Worm (Caenorhabditis elegans) whole organism, young adult: ENCODE measurements around the gene C25D7.9.

Source experiments
- B0336.3 ChIP-seq: fragments of 200-800 bp; sonication (Bioruptor generic); IDR thresholded peaks from 2 replicates; pipeline ENCODE4 v1.3.6; 2022; ENCODE audit warnings: missing genetic modification characterization, missing compliant biosample characterization
- D2030.7 ChIP-seq: fragments of 200-800 bp; sonication (Bioruptor generic); IDR thresholded peaks from 2 replicates; pipeline ENCODE4 v1.3.6; 2022; ENCODE audit warnings: missing genetic modification reagents, missing genetic modification characterization, missing compliant biosample characterization
- F10E7.11 ChIP-seq: sonication (generic microtip); optimal IDR thresholded peaks from 2 replicates; lab custom pipeline; 2017; ENCODE audit warnings: mild to moderate bottlenecking, missing genetic modification characterization, moderate library complexity, missing compliant biosample characterization
- F57C9.4 ChIP-seq: sonication (generic microtip); optimal IDR thresholded peaks from 2 replicates; lab custom pipeline; 2017; ENCODE audit warnings: mild to moderate bottlenecking, missing genetic modification characterization, missing compliant biosample characterization
- T07F8.4 ChIP-seq: sonication (generic microtip); optimal IDR thresholded peaks from 2 replicates; lab custom pipeline; 2016; ENCODE audit warnings: mild to moderate bottlenecking, missing genetic modification characterization, moderate library complexity, missing compliant biosample characterization
- Y53G8AR.9 ChIP-seq: fragments of 200-800 bp; sonication (Bioruptor generic); conservative IDR thresholded peaks from 2 replicates; pipeline ENCODE4 v1.3.6; 2022; ENCODE audit warnings: missing genetic modification reagents, missing genetic modification characterization, missing compliant biosample characterization
- Y95B8A.8 ChIP-seq: fragments of 200-800 bp; sonication (Bioruptor generic); IDR thresholded peaks from 2 replicates; pipeline ENCODE4 v1.3.6; 2022; ENCODE audit warnings: missing genetic modification reagents, missing genetic modification characterization, missing compliant biosample characterization
- ZK185.1 ChIP-seq: sonication (generic microtip); optimal IDR thresholded peaks from 2 replicates; lab custom pipeline; 2016; ENCODE audit warnings: mild to moderate bottlenecking, missing genetic modification characterization, missing compliant biosample characterization; ENCODE audit not compliant: poor library complexity, severe bottlenecking
- ama-1 ChIP-seq, 3 experiments: fragments of 150-350 bp in 1 of 3; sonication (generic microtip) in 2 of 3; optimal IDR thresholded peaks; 2 replicates each; lab custom pipeline; 2014 to 2018; ENCODE audit warnings: missing biosample characterization in 2 of 3, missing genetic modification characterization in 2 of 3, missing genetic modification reagents in 2 of 3
- atf-7 ChIP-seq: sonication (generic microtip); optimal IDR thresholded peaks from 2 replicates; lab custom pipeline; 2017; ENCODE audit warnings: mild to moderate bottlenecking, missing genetic modification characterization, missing compliant biosample characterization
- athp-1 ChIP-seq: sonication (generic microtip); optimal IDR thresholded peaks from 2 replicates; lab custom pipeline; 2017; ENCODE audit warnings: mild to moderate bottlenecking, missing genetic modification characterization, missing compliant biosample characterization
- attf-5 ChIP-seq: fragments of 200-800 bp; sonication (Bioruptor generic); optimal IDR thresholded peaks from 2 replicates; lab custom pipeline; 2018; ENCODE audit warnings: mild to moderate bottlenecking, missing genetic modification characterization, missing compliant biosample characterization
- attf-6 ChIP-seq: fragments of 200-800 bp; sonication (Bioruptor generic); IDR thresholded peaks from 2 replicates; pipeline ENCODE4 v1.3.6; 2022; ENCODE audit warnings: missing genetic modification reagents, missing genetic modification characterization, missing compliant biosample characterization
- cebp-1 ChIP-seq, 2 experiments: fragments of 200-800 bp in 1 of 2; sonication (Bioruptor generic) in 1 of 2; sonication (generic microtip) in 1 of 2; IDR thresholded peaks in 1 of 2; optimal IDR thresholded peaks in 1 of 2; 2 replicates each; pipeline versions ENCODE4 v1.3.6 to Lab custom; 2017 to 2022; ENCODE audit warnings: missing compliant biosample characterization in 2 of 2, missing genetic modification characterization in 2 of 2, mild to moderate bottlenecking in 1 of 2, missing genetic modification reagents in 1 of 2, moderate library complexity in 1 of 2
- ceh-58 ChIP-seq: fragments of 200-800 bp; sonication (Bioruptor generic); IDR thresholded peaks from 2 replicates; pipeline ENCODE4 v1.3.6; 2022; ENCODE audit warnings: missing genetic modification characterization, missing compliant biosample characterization
- chd-7 ChIP-seq: sonication (generic microtip); optimal IDR thresholded peaks from 2 replicates; lab custom pipeline; 2016; ENCODE audit warnings: mild to moderate bottlenecking, missing genetic modification characterization, moderate library complexity, missing compliant biosample characterization
- die-1 ChIP-seq: sonication (generic microtip); optimal IDR thresholded peaks from 2 replicates; lab custom pipeline; 2016; ENCODE audit warnings: missing genotype, mild to moderate bottlenecking, missing genetic modification characterization, missing compliant biosample characterization
- egl-18 ChIP-seq: fragments of 200-800 bp; sonication (Bioruptor generic); IDR thresholded peaks from 2 replicates; pipeline ENCODE4 v1.3.6; 2022; ENCODE audit warnings: missing genetic modification reagents, missing genetic modification characterization, missing compliant biosample characterization
- ekl-4 ChIP-seq: fragments of 200-800 bp; sonication (Bioruptor generic); IDR thresholded peaks from 2 replicates; pipeline ENCODE4 v1.3.6; 2022; ENCODE audit warnings: missing genetic modification reagents, missing genetic modification characterization, missing compliant biosample characterization
- hmg-1.2 ChIP-seq: fragments of 200-800 bp; sonication (Bioruptor generic); IDR thresholded peaks from 2 replicates; pipeline ENCODE4 v1.3.6; 2022; ENCODE audit warnings: missing genetic modification reagents, missing genetic modification characterization, missing compliant biosample characterization
- hsf-1 ChIP-seq: fragments of 200-800 bp; sonication (Bioruptor generic); IDR thresholded peaks from 2 replicates; pipeline ENCODE4 v1.3.6; 2022; ENCODE audit warnings: missing genetic modification reagents, missing genetic modification characterization, missing compliant biosample characterization
- lin-54 ChIP-seq: fragments of 200-800 bp; sonication (Bioruptor generic); optimal IDR thresholded peaks from 2 replicates; lab custom pipeline; 2018; ENCODE audit warnings: mild to moderate bottlenecking, missing genetic modification characterization, missing compliant biosample characterization
- lsl-1 ChIP-seq: fragments of 200-800 bp; sonication (Bioruptor generic); optimal IDR thresholded peaks from 2 replicates; lab custom pipeline; 2018; ENCODE audit warnings: mild to moderate bottlenecking, missing genetic modification characterization, moderate library complexity, missing compliant biosample characterization
- madf-3 ChIP-seq: fragments of 200-800 bp; sonication (Bioruptor generic); IDR thresholded peaks from 2 replicates; pipeline ENCODE4 v1.3.6; 2022; ENCODE audit warnings: missing genetic modification reagents, missing genetic modification characterization, missing compliant biosample characterization
- madf-6 ChIP-seq: fragments of 200-800 bp; sonication (Bioruptor generic); IDR thresholded peaks from 2 replicates; pipeline ENCODE4 v1.3.6; 2022; ENCODE audit warnings: missing genetic modification reagents, missing genetic modification characterization, missing compliant biosample characterization
- mcd-1 ChIP-seq: fragments of 200-800 bp; sonication (Bioruptor generic); IDR thresholded peaks from 2 replicates; pipeline ENCODE4 v1.3.6; 2022; ENCODE audit warnings: missing genetic modification reagents, missing genetic modification characterization, missing compliant biosample characterization
- nfyb-1 ChIP-seq: fragments of 200-800 bp; sonication (Bioruptor generic); IDR thresholded peaks from 2 replicates; pipeline ENCODE4 v1.3.6; 2022; ENCODE audit warnings: missing genetic modification reagents, missing genetic modification characterization, missing compliant biosample characterization
- nhr-80 ChIP-seq: sonication (generic microtip); optimal IDR thresholded peaks from 2 replicates; lab custom pipeline; 2016; ENCODE audit warnings: missing genetic modification characterization, missing compliant biosample characterization
- nhr-90 ChIP-seq: sonication (generic microtip); optimal IDR thresholded peaks from 2 replicates; lab custom pipeline; 2016; ENCODE audit warnings: missing genotype, mild to moderate bottlenecking, missing genetic modification characterization, missing compliant biosample characterization
- pha-4 ChIP-seq: fragments of 150-350 bp; sonication (generic microtip); optimal IDR thresholded peaks from 2 replicates; lab custom pipeline; 2014; ENCODE audit warnings: missing biosample characterization, missing genetic modification reagents, missing genetic modification characterization
- rcor-1 ChIP-seq: fragments of 200-800 bp; sonication (Bioruptor generic); IDR thresholded peaks from 2 replicates; pipeline ENCODE4 v1.3.6; 2022; ENCODE audit warnings: missing genetic modification reagents, missing genetic modification characterization, missing compliant biosample characterization
- rec-8 ChIP-seq, 2 experiments: sonication (generic microtip); optimal IDR thresholded peaks; 2 replicates each; lab custom pipeline; 2016; ENCODE audit warnings: mild to moderate bottlenecking in 2 of 2, missing genetic modification characterization in 2 of 2, missing genetic modification reagents in 2 of 2, missing genotype in 2 of 2, missing biosample characterization in 1 of 2, missing compliant biosample characterization in 1 of 2, moderate library complexity in 1 of 2
- repo-1 ChIP-seq: sonication (generic microtip); optimal IDR thresholded peaks from 2 replicates; lab custom pipeline; 2017; ENCODE audit warnings: mild to moderate bottlenecking, missing genetic modification characterization, missing compliant biosample characterization
- snpc-1.1 ChIP-seq: sonication (generic microtip); optimal IDR thresholded peaks from 2 replicates; lab custom pipeline; 2017; ENCODE audit warnings: missing genetic modification characterization, mild to moderate bottlenecking, missing compliant biosample characterization, antibody characterized with exemption, moderate library complexity, missing genotype, missing genetic modification reagents; ENCODE audit not compliant: insufficient read depth
- snpc-1.3 ChIP-seq: sonication (generic microtip); optimal IDR thresholded peaks from 2 replicates; lab custom pipeline; 2017; ENCODE audit warnings: missing genetic modification characterization, mild to moderate bottlenecking, missing compliant biosample characterization, antibody characterized with exemption, moderate library complexity, missing genotype, missing genetic modification reagents; ENCODE audit not compliant: insufficient read depth
- snpc-3.4 ChIP-seq: sonication (generic microtip); optimal IDR thresholded peaks from 2 replicates; lab custom pipeline; 2017; ENCODE audit warnings: missing genetic modification characterization, mild to moderate bottlenecking, missing compliant biosample characterization, antibody characterized with exemption, moderate library complexity, missing genotype, missing genetic modification reagents
- snpc-4 ChIP-seq, 5 experiments: fragments of 150-350 bp in 1 of 5; sonication (generic microtip) in 4 of 5; optimal IDR thresholded peaks; 2 replicates each; lab custom pipeline; 2014 to 2018; ENCODE audit warnings: missing genetic modification characterization in 5 of 5, missing biosample characterization in 3 of 5, antibody characterized with exemption in 2 of 5, mild to moderate bottlenecking in 2 of 5, missing compliant biosample characterization in 2 of 5, missing genotype in 2 of 5, moderate library complexity in 2 of 5, missing genetic modification reagents in 1 of 5
- sptf-2 ChIP-seq: fragments of 200-800 bp; sonication (Bioruptor generic); optimal IDR thresholded peaks from 2 replicates; lab custom pipeline; 2018; ENCODE audit warnings: mild to moderate bottlenecking, missing genetic modification characterization, missing compliant biosample characterization
- tbp1 ChIP-seq: fragments of 200-800 bp; sonication (Bioruptor generic); optimal IDR thresholded peaks from 2 replicates; lab custom pipeline; 2018; ENCODE audit warnings: mild to moderate bottlenecking, missing genetic modification characterization, missing compliant biosample characterization
- tlf-1 ChIP-seq: fragments of 200-800 bp; sonication (Bioruptor generic); optimal IDR thresholded peaks from 2 replicates; lab custom pipeline; 2018; ENCODE audit warnings: mild to moderate bottlenecking, missing genetic modification characterization, missing compliant biosample characterization
- unc-130 ChIP-seq: sonication (generic microtip); optimal IDR thresholded peaks from 2 replicates; lab custom pipeline; 2016; ENCODE audit warnings: missing genetic modification reagents, missing genetic modification characterization, missing compliant biosample characterization
- zim-3 ChIP-seq: sonication (generic microtip); optimal IDR thresholded peaks from 2 replicates; lab custom pipeline; 2017; ENCODE audit warnings: mild to moderate bottlenecking, missing genetic modification characterization, moderate library complexity, missing compliant biosample characterization
- ztf-18 ChIP-seq: sonication (generic microtip); optimal IDR thresholded peaks from 2 replicates; lab custom pipeline; 2016; ENCODE audit warnings: missing genotype, mild to moderate bottlenecking, missing genetic modification characterization, missing compliant biosample characterization
- ztf-22 ChIP-seq: fragments of 200-800 bp; sonication (Bioruptor generic); optimal IDR thresholded peaks from 2 replicates; lab custom pipeline; 2018; ENCODE audit warnings: mild to moderate bottlenecking, missing genetic modification characterization, moderate library complexity, missing compliant biosample characterization
- ztf-25 ChIP-seq: fragments of 200-800 bp; sonication (Bioruptor generic); IDR thresholded peaks from 2 replicates; pipeline ENCODE4 v1.3.6; 2022; ENCODE audit warnings: missing genetic modification reagents, missing genetic modification characterization, missing compliant biosample characterization
- ztf-26 ChIP-seq: sonication (generic microtip); optimal IDR thresholded peaks from 2 replicates; lab custom pipeline; 2017; ENCODE audit warnings: missing genetic modification characterization, missing compliant biosample characterization

Gene C25D7.9

DNA sequence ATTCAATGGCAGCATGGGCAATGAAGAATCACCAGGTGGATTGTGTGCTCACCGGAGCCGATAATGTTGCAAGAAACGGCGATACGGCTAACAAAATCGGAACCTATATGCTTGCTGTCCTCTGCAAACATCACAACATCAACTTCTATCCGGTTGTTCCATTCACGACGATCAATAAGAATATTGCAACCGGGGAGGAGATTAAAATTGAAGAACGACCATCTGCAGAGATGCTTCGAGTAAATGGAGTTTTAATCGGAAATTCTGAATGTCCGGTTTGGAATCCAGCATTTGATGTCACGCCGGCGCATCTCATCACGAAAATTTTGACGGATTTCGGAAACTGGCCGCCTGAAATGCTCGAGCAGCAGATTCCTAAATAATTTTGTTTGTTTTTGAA, 18.7 kb downstream of the C25D7.9 start:
- TF ChIP-seq mcd-1 (GFP tag; lab: Robert Waterston, UW) (peak; percentile 51; the same call in 1 of the 2 replicates), nhr-80 (no peak), attf-6 (peak; percentile 57), ztf-26 (peak; percentile 9), snpc-3.4 (tag; lab: Kevin White, UChicago) (no peak), B0336.3 (GFP tag; lab: Robert Waterston, UW) (peak; percentile 82), ceh-58 (GFP tag; lab: Robert Waterston, UW) (no peak), madf-3 (GFP tag; lab: Robert Waterston, UW) (peak; percentile 58; the same call in 1 of the 2 replicates), ztf-22 (peak; percentile 5), tlf-1 (GFP tag; lab: Kevin White, UChicago) (peak; percentile 55), Y53G8AR.9 (peak; percentile 55), T07F8.4 (peak; percentile 34), repo-1 (tag; lab: Kevin White, UChicago) (peak; percentile 71), egl-18 (GFP tag; lab: Robert Waterston, UW) (no peak), lsl-1 (peak; percentile 30), hmg-1.2 (peak; percentile 40), ekl-4 (GFP tag; lab: Robert Waterston, UW) (peak; percentile 58), sptf-2 (GFP tag; lab: Kevin White, UChicago) (no peak), pha-4 (tag; lab: Kevin White, UChicago) (no peak), rcor-1 (GFP tag; lab: Robert Waterston, UW) (no peak), attf-5 (GFP tag; lab: Kevin White, UChicago) (peak; percentile 14), nfyb-1 (GFP tag; lab: Robert Waterston, UW) (0 out of 2 replicates have a peak, but pooled peaks have one; percentile 27), ama-1 (optimal IDR thresholded peaks at IDR 0.05; lab: Kevin White, UChicago) (peak; percentile 68), ama-1 (GFP tag; optimal IDR thresholded peaks at IDR 0.05; lab: Kevin White, UChicago) (peak in 1 of 2 experiments; percentile 80), unc-130 (no peak), ZK185.1 (tag; lab: Kevin White, UChicago) (peak; percentile 30), ztf-18 (no peak), F57C9.4 (tag; lab: Kevin White, UChicago) (peak; percentile 4), athp-1 (tag; lab: Kevin White, UChicago) (peak; percentile 82), die-1 (tag; lab: Kevin White, UChicago) (peak; percentile 5), snpc-1.1 (no peak), tbp1 (peak; percentile 53), lin-54 (GFP tag; lab: Kevin White, UChicago) (peak; percentile 27), rec-8 (tag; optimal IDR thresholded peaks at IDR 0.05; lab: Kevin White, UChicago) (no peak), ztf-25 (no peak), snpc-4 (GFP tag; optimal IDR thresholded peaks at IDR 0.05; lab: Kevin White, UChicago) (no peak), snpc-4 (tag; optimal IDR thresholded peaks at IDR 0.05; lab: Kevin White, UChicago) (peak in 1 of 4 experiments; percentile 28), F10E7.11 (tag; lab: Kevin White, UChicago) (peak; percentile 22), zim-3 (peak; percentile 33), chd-7 (tag; lab: Kevin White, UChicago) (peak; percentile 57), hsf-1 (peak; percentile 75), madf-6 (GFP tag; lab: Robert Waterston, UW) (peak; percentile 64), D2030.7 (GFP tag; lab: Robert Waterston, UW) (peak; percentile 45), nhr-90 (tag; lab: Kevin White, UChicago) (peak; percentile 6), atf-7 (peak; percentile 18), snpc-1.3 (tag; lab: Kevin White, UChicago) (no peak), Y95B8A.8 (0 out of 2 replicates have a peak, but pooled peaks have one; percentile 40), cebp-1 (GFP tag; IDR thresholded peaks at IDR 0.05; lab: Robert Waterston, UW) (no peak), cebp-1 (tag; optimal IDR thresholded peaks at IDR 0.05; lab: Kevin White, UChicago) (peak; percentile 65)
